Worm (Caenorhabditis elegans) whole organism, late embryonic: Measurements from ENCODE around the gene R07E3.1.

Source experiments
- C08G9.2 ChIP-seq: sonication (generic microtip); optimal IDR thresholded peaks from 2 replicates; lab custom pipeline; 2016; ENCODE audit warnings: mild to moderate bottlenecking, missing genetic modification characterization, moderate library complexity, missing compliant biosample characterization
- C38D4.7 ChIP-seq: fragments of 200-800 bp; sonication (Bioruptor generic); optimal IDR thresholded peaks from 2 replicates; lab custom pipeline; 2018; ENCODE audit warnings: mild to moderate bottlenecking, missing genetic modification characterization, moderate library complexity, missing compliant biosample characterization
- F13H6.1 ChIP-seq: sonication (generic microtip); optimal IDR thresholded peaks from 2 replicates; lab custom pipeline; 2016; ENCODE audit warnings: missing genetic modification characterization, missing compliant biosample characterization
- K02D7.2 ChIP-seq: sonication (generic microtip); optimal IDR thresholded peaks from 2 replicates; lab custom pipeline; 2017; ENCODE audit warnings: mild to moderate bottlenecking, missing genetic modification characterization, missing compliant biosample characterization
- T23F11.4 ChIP-seq: fragments of 200-800 bp; sonication (Bioruptor generic); optimal IDR thresholded peaks from 2 replicates; lab custom pipeline; 2018; ENCODE audit warnings: mild to moderate bottlenecking, missing genetic modification characterization, missing compliant biosample characterization
- ahr-1 ChIP-seq: sonication (generic microtip); optimal IDR thresholded peaks from 2 replicates; lab custom pipeline; 2016; ENCODE audit warnings: missing genetic modification characterization, missing compliant biosample characterization
- ama-1 ChIP-seq: fragments of 150-350 bp; optimal IDR thresholded peaks from 2 replicates; lab custom pipeline; 2014
- ceh-14 ChIP-seq: sonication (generic microtip); optimal IDR thresholded peaks from 2 replicates; lab custom pipeline; 2016; ENCODE audit warnings: missing genotype, missing genetic modification characterization, missing compliant biosample characterization
- ceh-18 ChIP-seq: sonication (generic microtip); optimal IDR thresholded peaks from 2 replicates; lab custom pipeline; 2016; ENCODE audit warnings: missing genetic modification characterization, missing compliant biosample characterization
- ceh-2 ChIP-seq: sonication (generic microtip); optimal IDR thresholded peaks from 2 replicates; lab custom pipeline; 2016; ENCODE audit warnings: missing genotype, missing genetic modification characterization, missing compliant biosample characterization
- ceh-24 ChIP-seq: sonication (generic microtip); optimal IDR thresholded peaks from 2 replicates; lab custom pipeline; 2016; ENCODE audit warnings: mild to moderate bottlenecking, missing genetic modification characterization, missing compliant biosample characterization
- ceh-31 ChIP-seq: sonication (generic microtip); optimal IDR thresholded peaks from 2 replicates; lab custom pipeline; 2016; ENCODE audit warnings: missing genetic modification characterization, missing compliant biosample characterization
- ceh-34 ChIP-seq: sonication (generic microtip); optimal IDR thresholded peaks from 2 replicates; lab custom pipeline; 2016; ENCODE audit warnings: mild to moderate bottlenecking, missing genetic modification characterization, missing compliant biosample characterization
- ceh-45 ChIP-seq: fragments of 200-800 bp; sonication (Bioruptor generic); IDR thresholded peaks from 2 replicates; pipeline ENCODE4 v1.3.6; 2022; ENCODE audit warnings: missing genetic modification reagents, missing genetic modification characterization, missing compliant biosample characterization
- ceh-48 ChIP-seq: sonication (generic microtip); optimal IDR thresholded peaks from 2 replicates; lab custom pipeline; 2016; ENCODE audit warnings: missing genetic modification characterization, inconsistent platforms, missing compliant biosample characterization
- ceh-6 ChIP-seq: fragments of 200-800 bp; sonication (Bioruptor generic); optimal IDR thresholded peaks from 2 replicates; lab custom pipeline; 2018; ENCODE audit warnings: mild to moderate bottlenecking, missing genetic modification characterization, missing compliant biosample characterization
- che-1 ChIP-seq: sonication (generic microtip); optimal IDR thresholded peaks from 2 replicates; lab custom pipeline; 2016; ENCODE audit warnings: mild to moderate bottlenecking, missing genetic modification characterization, missing compliant biosample characterization
- dmd-4 ChIP-seq: sonication (generic microtip); optimal IDR thresholded peaks from 2 replicates; lab custom pipeline; 2016; ENCODE audit warnings: borderline replicate concordance, missing genetic modification characterization, missing compliant biosample characterization
- dve-1 ChIP-seq: sonication (generic microtip); optimal IDR thresholded peaks from 2 replicates; lab custom pipeline; 2017; ENCODE audit warnings: antibody characterized with exemption, mild to moderate bottlenecking, missing genetic modification characterization, missing compliant biosample characterization
- elt-2 ChIP-seq: sonication (generic microtip); optimal IDR thresholded peaks from 2 replicates; lab custom pipeline; 2016; ENCODE audit warnings: missing genetic modification reagents, missing genetic modification characterization, missing compliant biosample characterization
- ets-4 ChIP-seq: sonication (generic microtip); optimal IDR thresholded peaks from 2 replicates; lab custom pipeline; 2016; ENCODE audit warnings: missing genetic modification characterization, missing compliant biosample characterization
- fax-1 ChIP-seq: sonication (generic microtip); optimal IDR thresholded peaks from 2 replicates; lab custom pipeline; 2016; ENCODE audit warnings: missing genotype, missing genetic modification characterization, missing compliant biosample characterization
- fkh-10 ChIP-seq: fragments of 150-350 bp; optimal IDR thresholded peaks from 2 replicates; lab custom pipeline; 2014; ENCODE audit warnings: missing biosample characterization, missing genetic modification reagents, missing genetic modification characterization
- fkh-6 ChIP-seq: sonication (generic microtip); optimal IDR thresholded peaks from 2 replicates; lab custom pipeline; 2016; ENCODE audit warnings: missing genetic modification characterization, missing compliant biosample characterization
- gmeb-2 ChIP-seq: sonication (generic microtip); optimal IDR thresholded peaks from 2 replicates; lab custom pipeline; 2016; ENCODE audit warnings: missing genetic modification characterization, inconsistent platforms, missing compliant biosample characterization
- hlh-13 ChIP-seq: fragments of 200-800 bp; sonication (Bioruptor generic); optimal IDR thresholded peaks from 2 replicates; lab custom pipeline; 2018; ENCODE audit warnings: mild to moderate bottlenecking, missing genetic modification characterization, missing compliant biosample characterization
- hlh-6 ChIP-seq: sonication (generic microtip); optimal IDR thresholded peaks from 2 replicates; lab custom pipeline; 2016; ENCODE audit warnings: missing genotype, missing genetic modification characterization, missing compliant biosample characterization
- hlh-8 ChIP-seq: sonication (generic microtip); optimal IDR thresholded peaks from 2 replicates; lab custom pipeline; 2016; ENCODE audit warnings: missing genotype, missing genetic modification characterization, missing compliant biosample characterization
- lim-6 ChIP-seq: sonication (generic microtip); optimal IDR thresholded peaks from 2 replicates; lab custom pipeline; 2016; ENCODE audit warnings: missing genetic modification characterization, missing compliant biosample characterization
- lin-11 ChIP-seq: fragments of 200-800 bp; sonication (Bioruptor generic); optimal IDR thresholded peaks from 2 replicates; lab custom pipeline; 2018; ENCODE audit warnings: mild to moderate bottlenecking, missing genetic modification characterization, missing compliant biosample characterization
- nfya-1 ChIP-seq: sonication (generic microtip); optimal IDR thresholded peaks from 2 replicates; lab custom pipeline; 2017; ENCODE audit warnings: missing genetic modification characterization, mild to moderate bottlenecking, missing compliant biosample characterization, antibody characterized with exemption, moderate library complexity
- npax-4 ChIP-seq: sonication (generic microtip); optimal IDR thresholded peaks from 2 replicates; lab custom pipeline; 2016; ENCODE audit warnings: missing genetic modification characterization, missing compliant biosample characterization
- pag-3 ChIP-seq: sonication (generic microtip); optimal IDR thresholded peaks from 2 replicates; lab custom pipeline; 2016; ENCODE audit warnings: missing compliant biosample characterization, missing genetic modification characterization, borderline replicate concordance
- pat-9 ChIP-seq: fragments of 200-800 bp; sonication (Bioruptor generic); optimal IDR thresholded peaks from 2 replicates; lab custom pipeline; 2018; ENCODE audit warnings: mild to moderate bottlenecking, missing genetic modification characterization, moderate library complexity, missing compliant biosample characterization
- pax-1 ChIP-seq: fragments of 150-350 bp; optimal IDR thresholded peaks from 2 replicates; lab custom pipeline; 2014; ENCODE audit warnings: missing biosample characterization, missing genetic modification characterization
- pha-4 ChIP-seq: fragments of 150-350 bp; optimal IDR thresholded peaks from 2 replicates; lab custom pipeline; 2018; ENCODE audit warnings: missing biosample characterization, missing genetic modification reagents, missing genetic modification characterization
- pqm-1 ChIP-seq: sonication (generic microtip); optimal IDR thresholded peaks from 2 replicates; lab custom pipeline; 2016; ENCODE audit warnings: missing genetic modification characterization, missing compliant biosample characterization
- pros-1 ChIP-seq: fragments of 150-350 bp; optimal IDR thresholded peaks from 2 replicates; lab custom pipeline; 2014; ENCODE audit warnings: missing biosample characterization, missing genetic modification reagents, missing genetic modification characterization
- rnt-1 ChIP-seq: sonication (generic microtip); optimal IDR thresholded peaks from 2 replicates; lab custom pipeline; 2016; ENCODE audit warnings: missing genetic modification characterization, missing compliant biosample characterization
- sox-2 ChIP-seq: fragments of 200-800 bp; sonication (Bioruptor generic); IDR thresholded peaks from 2 replicates; pipeline ENCODE4 v1.3.6; 2022; ENCODE audit warnings: missing genetic modification reagents, missing genetic modification characterization, missing compliant biosample characterization
- sox-4 ChIP-seq: sonication (generic microtip); optimal IDR thresholded peaks from 2 replicates; lab custom pipeline; 2017; ENCODE audit warnings: mild to moderate bottlenecking, missing genetic modification characterization, inconsistent platforms, missing compliant biosample characterization
- syd-9 ChIP-seq: sonication (generic microtip); optimal IDR thresholded peaks from 2 replicates; lab custom pipeline; 2016; ENCODE audit warnings: mild to moderate bottlenecking, missing genetic modification characterization, moderate library complexity, missing compliant biosample characterization
- tbx-2 ChIP-seq: sonication (generic microtip); optimal IDR thresholded peaks from 2 replicates; lab custom pipeline; 2016; ENCODE audit warnings: missing genetic modification characterization, missing compliant biosample characterization
- ttx-3 ChIP-seq: sonication (generic microtip); optimal IDR thresholded peaks from 2 replicates; lab custom pipeline; 2016; ENCODE audit warnings: missing genetic modification reagents, missing genetic modification characterization, missing compliant biosample characterization
- unc-42 ChIP-seq: sonication (generic microtip); optimal IDR thresholded peaks from 2 replicates; lab custom pipeline; 2016; ENCODE audit warnings: missing genotype, missing genetic modification characterization, missing compliant biosample characterization
- unc-55 ChIP-seq: sonication (generic microtip); optimal IDR thresholded peaks from 2 replicates; lab custom pipeline; 2017; ENCODE audit warnings: missing biosample characterization, missing genetic modification reagents, missing genetic modification characterization
- zip-5 ChIP-seq: sonication (generic microtip); optimal IDR thresholded peaks from 2 replicates; lab custom pipeline; 2016; ENCODE audit warnings: missing genetic modification characterization, missing compliant biosample characterization

Gene R07E3.1

DNA sequence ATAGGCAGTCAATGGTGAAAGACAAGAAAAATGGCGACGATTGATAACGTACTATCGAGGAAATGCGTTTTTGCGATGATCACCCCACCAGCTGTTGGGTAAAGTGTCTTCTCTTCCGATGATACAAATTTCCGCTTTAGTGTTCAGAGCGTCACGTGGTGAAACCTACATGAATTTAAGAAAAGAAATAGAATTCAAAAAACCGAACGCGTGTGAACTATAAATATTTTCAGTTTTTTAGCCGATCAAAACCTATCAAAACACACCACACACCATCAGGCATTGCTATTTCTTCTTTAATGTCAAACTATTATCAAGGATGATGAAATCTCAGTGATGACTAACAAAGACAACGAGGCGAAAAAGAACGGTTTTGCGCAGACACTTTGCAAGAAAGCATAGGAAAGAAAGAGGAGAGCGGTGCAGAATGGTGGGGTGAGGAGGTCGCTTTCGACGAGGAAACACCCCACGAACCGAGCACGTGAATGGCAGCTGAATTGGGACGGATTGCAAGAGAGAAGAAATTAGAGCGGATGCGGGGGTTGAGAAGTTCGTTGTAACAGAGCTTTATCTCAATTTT lies 8.8 kb downstream of the R07E3.1 start:
- TF ChIP-seq ceh-18 (tag; lab: Kevin White, UChicago) = peak; percentile 5
- TF ChIP-seq ceh-48 = no peak
- no peak for TF ChIP-seq pqm-1 (tag; lab: Kevin White, UChicago)
- no peak for TF ChIP-seq T23F11.4 (GFP tag; lab: Kevin White, UChicago)
- TF ChIP-seq nfya-1 = no peak
- TF ChIP-seq unc-42 (tag; lab: Kevin White, UChicago) = peak; percentile 39
- no peak for TF ChIP-seq ama-1 (lab: Kevin White, UChicago)
- TF ChIP-seq syd-9 = peak; percentile 10
- TF ChIP-seq rnt-1 (tag; lab: Kevin White, UChicago) = peak; percentile 24
- TF ChIP-seq npax-4 = no peak
- peak; percentile 0 for TF ChIP-seq ceh-34
- peak; percentile 25 for TF ChIP-seq unc-55
- no peak for TF ChIP-seq elt-2 (tag; lab: Kevin White, UChicago)
- no peak for TF ChIP-seq gmeb-2 (tag; lab: Kevin White, UChicago)
- TF ChIP-seq ceh-24 (tag; lab: Kevin White, UChicago) = no peak
- TF ChIP-seq sox-2 (GFP tag; lab: Robert Waterston, UW) = no peak
- no peak for TF ChIP-seq sox-4
- TF ChIP-seq pax-1 (tag; lab: Kevin White, UChicago) = no peak
- no peak for TF ChIP-seq hlh-13 (GFP tag; lab: Kevin White, UChicago)
- no peak for TF ChIP-seq pat-9 (tag; lab: Kevin White, UChicago)
- TF ChIP-seq pag-3 (tag; lab: Kevin White, UChicago) = no peak
- TF ChIP-seq tbx-2 (tag; lab: Kevin White, UChicago) = peak; percentile 20
- no peak for TF ChIP-seq hlh-6
- no peak for TF ChIP-seq ceh-2 (tag; lab: Kevin White, UChicago)
- TF ChIP-seq fkh-10 (GFP tag; lab: Kevin White, UChicago) = no peak
- no peak for TF ChIP-seq K02D7.2
- no peak for TF ChIP-seq fkh-6 (tag; lab: Kevin White, UChicago)
- TF ChIP-seq zip-5 = no peak
- TF ChIP-seq ttx-3 (tag; lab: Kevin White, UChicago) = no peak
- no peak for TF ChIP-seq ahr-1 (tag; lab: Kevin White, UChicago)
- no peak for TF ChIP-seq fax-1 (tag; lab: Kevin White, UChicago)
- no peak for TF ChIP-seq ceh-14 (tag; lab: Kevin White, UChicago)
- no peak for TF ChIP-seq lin-11 (tag; lab: Kevin White, UChicago)
- no peak for TF ChIP-seq ceh-6 (GFP tag; lab: Kevin White, UChicago)
- no peak for TF ChIP-seq lim-6 (tag; lab: Kevin White, UChicago)
- TF ChIP-seq C08G9.2 (tag; lab: Kevin White, UChicago) = no peak
- TF ChIP-seq ceh-31 = peak; percentile 41
- TF ChIP-seq F13H6.1 = no peak
- no peak for TF ChIP-seq C38D4.7 (GFP tag; lab: Kevin White, UChicago)
- TF ChIP-seq hlh-8 (tag; lab: Kevin White, UChicago) = no peak
- no peak for TF ChIP-seq dve-1
- TF ChIP-seq che-1 (tag; lab: Kevin White, UChicago) = no peak
- no peak for TF ChIP-seq pha-4

DNA sequence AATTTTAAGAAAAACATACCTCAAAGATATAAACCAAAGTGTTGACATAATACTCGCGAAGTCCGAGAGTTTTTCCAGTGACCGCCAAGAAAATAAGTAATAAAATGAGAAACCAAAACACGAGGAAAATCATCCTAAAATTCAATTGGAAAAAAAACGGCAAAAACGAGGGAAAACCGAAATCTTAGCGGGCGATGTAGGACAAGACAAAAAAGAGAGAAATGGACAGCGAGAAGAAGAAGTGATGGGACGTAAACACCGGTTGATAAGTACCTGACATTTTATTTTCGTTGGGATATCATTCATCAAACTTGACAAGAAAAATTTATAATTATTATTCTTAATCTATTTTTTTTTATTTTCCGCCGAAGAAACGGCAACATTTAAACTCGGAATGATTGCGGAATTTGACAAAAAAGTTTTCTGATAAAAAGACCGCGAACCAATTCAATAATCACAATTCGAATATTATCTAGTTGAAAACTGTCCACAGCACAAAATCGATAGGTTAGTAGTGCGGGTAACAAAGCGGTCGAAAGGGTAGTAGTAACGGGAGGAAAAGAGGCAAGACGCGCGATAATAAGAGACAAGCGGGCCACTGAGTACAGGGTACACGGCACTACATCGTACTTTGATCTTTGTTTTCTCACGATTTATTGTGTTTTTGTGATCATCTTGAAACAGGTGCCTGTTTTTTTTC lies 13.5 kb downstream of the R07E3.1 start, which contains the start of gene acl-5:
TSS of gene acl-5 (minus strand) at position 134 of the 700 bp plus-strand sequence.
- TF ChIP-seq F13H6.1 = no peak
- no peak for TF ChIP-seq pros-1 (tag; lab: Kevin White, UChicago)
- TF ChIP-seq dmd-4 (tag; lab: Kevin White, UChicago) = no peak
- TF ChIP-seq ceh-45 (GFP tag; lab: Robert Waterston, UW) = no peak
- TF ChIP-seq hlh-8 (tag; lab: Kevin White, UChicago) = no peak
- TF ChIP-seq ceh-24 (tag; lab: Kevin White, UChicago) = no peak
- no peak for TF ChIP-seq ets-4 (tag; lab: Kevin White, UChicago)
- TF ChIP-seq tbx-2 (tag; lab: Kevin White, UChicago) = no peak
